Fruit fly (Drosophila melanogaster) whole organism, wandering third instar larva: ENCODE measurements around the gene CheB38b.

ENCODE experiments used
- Abd-B ChIP-seq: fragments of >200 bp; optimal IDR thresholded peaks from 2 replicates; lab custom pipeline; 2017; ENCODE audit warnings: missing biosample characterization, missing genetic modification characterization
- CG32264 ChIP-seq: fragments of 200-800 bp; sonication (Bioruptor generic); optimal IDR thresholded peaks from 2 replicates; lab custom pipeline; 2016; ENCODE audit warnings: missing biosample characterization, missing genetic modification characterization
- CG9705 ChIP-seq: fragments of 200-800 bp; sonication (Bioruptor generic); optimal IDR thresholded peaks from 2 replicates; lab custom pipeline; 2018; ENCODE audit warnings: missing biosample characterization, mild to moderate bottlenecking, missing genetic modification characterization
- CrebA ChIP-seq: fragments of 200-800 bp; sonication (Bioruptor generic); optimal IDR thresholded peaks from 2 replicates; lab custom pipeline; 2016; ENCODE audit warnings: missing biosample characterization, mild to moderate bottlenecking, missing genetic modification characterization, borderline replicate concordance
- Dfd ChIP-seq: fragments of >200 bp; optimal IDR thresholded peaks from 2 replicates; lab custom pipeline; 2017; ENCODE audit warnings: missing biosample characterization, missing genetic modification characterization
- Dif ChIP-seq: fragments of 200-275, 200-300 bp; sonication (Bioruptor generic); optimal IDR thresholded peaks from 2 replicates; lab custom pipeline; 2018; ENCODE audit warnings: missing biosample characterization, missing genetic modification characterization; ENCODE audit not compliant: partially characterized antibody
- GATAd ChIP-seq: sonication (Bioruptor generic); optimal IDR thresholded peaks from 2 replicates; lab custom pipeline; 2016; ENCODE audit warnings: missing biosample characterization, missing genetic modification characterization
- HLH106 ChIP-seq: fragments of 200-800 bp; optimal IDR thresholded peaks from 3 replicates; lab custom pipeline; 2019; ENCODE audit warnings: missing biosample characterization, mild to moderate bottlenecking, missing genetic modification characterization, moderate library complexity
- Hnf4 ChIP-seq: fragments of 200-800 bp; sonication (Bioruptor generic); optimal IDR thresholded peaks from 2 replicates; lab custom pipeline; 2016; ENCODE audit warnings: missing biosample characterization, mild to moderate bottlenecking, missing genetic modification characterization
- Hr78 ChIP-seq: fragments of >200 bp; optimal IDR thresholded peaks from 2 replicates; lab custom pipeline; 2017; ENCODE audit warnings: missing biosample characterization, missing genetic modification characterization
- Hr83 ChIP-seq: fragments of 200-300 bp; sonication (Bioruptor generic); optimal IDR thresholded peaks from 2 replicates; lab custom pipeline; 2016; ENCODE audit warnings: missing biosample characterization, mild to moderate bottlenecking, missing genetic modification characterization, moderate library complexity; ENCODE audit not compliant: poor library complexity, severe bottlenecking
- Jra ChIP-seq: sonication (Bioruptor generic); optimal IDR thresholded peaks from 2 replicates; lab custom pipeline; 2016; ENCODE audit warnings: missing biosample characterization, missing genetic modification characterization
- Mio ChIP-seq: sonication (Bioruptor generic); optimal IDR thresholded peaks from 2 replicates; lab custom pipeline; 2016; ENCODE audit warnings: missing biosample characterization, missing genetic modification characterization
- Myc ChIP-seq: fragments of >200 bp; optimal IDR thresholded peaks from 2 replicates; lab custom pipeline; 2017
- N ChIP-seq: fragments of >200 bp; optimal IDR thresholded peaks from 2 replicates; lab custom pipeline; 2018; ENCODE audit warnings: missing biosample characterization, missing external identifiers, missing genetic modification characterization
- OdsH ChIP-seq: fragments of 200-800 bp; sonication (Bioruptor generic); optimal IDR thresholded peaks from 2 replicates; lab custom pipeline; 2016; ENCODE audit warnings: missing biosample characterization, mild to moderate bottlenecking, missing genetic modification characterization
- Rel ChIP-seq, 2 experiments: fragments of 200-800 bp; sonication (Bioruptor generic) in 1 of 2; optimal IDR thresholded peaks; 2 replicates in 1 of 2; 3 replicates in 1 of 2; lab custom pipeline; 2016 to 2019; ENCODE audit warnings: mild to moderate bottlenecking in 2 of 2, missing biosample characterization in 2 of 2, missing genetic modification characterization in 2 of 2, moderate library complexity in 1 of 2
- Sp1 ChIP-seq: fragments of 200-800 bp; sonication (Bioruptor generic); optimal IDR thresholded peaks from 3 replicates; lab custom pipeline; 2019; ENCODE audit warnings: missing biosample characterization, mild to moderate bottlenecking, missing genetic modification characterization, moderate library complexity
- Vsx2 ChIP-seq: fragments of 200-300, 225-300 bp; sonication (Bioruptor generic); optimal IDR thresholded peaks from 2 replicates; lab custom pipeline; 2018; ENCODE audit warnings: missing biosample characterization, missing genetic modification characterization; ENCODE audit not compliant: partially characterized antibody
- br ChIP-seq: fragments of 200-800 bp; sonication (Bioruptor generic); optimal IDR thresholded peaks from 2 replicates; lab custom pipeline; 2016; ENCODE audit warnings: missing biosample characterization, missing genetic modification characterization
- brk ChIP-seq: fragments of 200-800 bp; sonication (Bioruptor generic); optimal IDR thresholded peaks from 2 replicates; lab custom pipeline; 2016; ENCODE audit warnings: missing biosample characterization, mild to moderate bottlenecking, missing genetic modification characterization
- dl ChIP-seq, 2 experiments: fragments of 175-275, 200-275 bp in 1 of 2; fragments of 200-275 bp in 1 of 2; sonication (Bioruptor generic); optimal IDR thresholded peaks; lab custom pipeline; 2018; ENCODE audit warnings: mild to moderate bottlenecking in 2 of 2, missing biosample characterization in 2 of 2, missing genetic modification characterization in 2 of 2, moderate library complexity in 2 of 2; ENCODE audit not compliant: partially characterized antibody in 2 of 2, insufficient read depth in 1 of 2
- dmrt93B ChIP-seq: fragments of 200-800 bp; sonication (Bioruptor generic); optimal IDR thresholded peaks from 2 replicates; lab custom pipeline; 2018; ENCODE audit warnings: missing biosample characterization, mild to moderate bottlenecking, missing genetic modification characterization
- dsf ChIP-seq: sonication (Bioruptor generic); optimal IDR thresholded peaks from 2 replicates; lab custom pipeline; 2016; ENCODE audit warnings: missing biosample characterization, missing genetic modification characterization, borderline replicate concordance
- ey ChIP-seq: fragments of 200-800 bp; sonication (Bioruptor generic); optimal IDR thresholded peaks from 2 replicates; lab custom pipeline; 2016; ENCODE audit warnings: missing biosample characterization, missing genetic modification characterization
- foxo ChIP-seq, 2 experiments: fragments of 200-800 bp; sonication (Bioruptor generic); optimal IDR thresholded peaks; 2 replicates in 1 of 2; 3 replicates in 1 of 2; lab custom pipeline; 2016 to 2017; ENCODE audit warnings: missing biosample characterization in 2 of 2, missing genetic modification characterization in 2 of 2
- fru ChIP-seq: fragments of 200-800 bp; sonication (Bioruptor generic); optimal IDR thresholded peaks from 3 replicates; lab custom pipeline; 2016; ENCODE audit warnings: missing biosample characterization, mild to moderate bottlenecking, missing genetic modification characterization
- h ChIP-seq: fragments of 200-800 bp; sonication (Bioruptor generic); optimal IDR thresholded peaks from 3 replicates; lab custom pipeline; 2016; ENCODE audit warnings: missing biosample characterization, mild to moderate bottlenecking, missing genetic modification characterization
- jim ChIP-seq: fragments of 175-275, 200-325 bp; sonication (Bioruptor generic); optimal IDR thresholded peaks from 2 replicates; lab custom pipeline; 2016; ENCODE audit warnings: missing biosample characterization, mild to moderate bottlenecking, missing genetic modification characterization
- lola ChIP-seq: fragments of >200 bp; optimal IDR thresholded peaks from 2 replicates; lab custom pipeline; 2017; ENCODE audit warnings: missing biosample characterization, missing genetic modification characterization
- pan ChIP-seq: fragments of >200 bp; optimal IDR thresholded peaks from 2 replicates; lab custom pipeline; 2017
- psq ChIP-seq: fragments of 200-800 bp; sonication (Bioruptor generic); optimal IDR thresholded peaks from 3 replicates; lab custom pipeline; 2017; ENCODE audit warnings: missing biosample characterization, mild to moderate bottlenecking, missing genetic modification characterization, moderate library complexity
- rgr ChIP-seq: fragments of 200-800 bp; sonication (Bioruptor generic); optimal IDR thresholded peaks from 3 replicates; lab custom pipeline; 2016; ENCODE audit warnings: missing biosample characterization, mild to moderate bottlenecking, missing genetic modification characterization
- sage ChIP-seq: fragments of 200-800 bp; sonication (Bioruptor generic); optimal IDR thresholded peaks from 2 replicates; lab custom pipeline; 2016; ENCODE audit warnings: missing biosample characterization, mild to moderate bottlenecking, missing genetic modification characterization
- sv ChIP-seq: fragments of 200-800 bp; sonication (Bioruptor generic); optimal IDR thresholded peaks from 3 replicates; lab custom pipeline; 2016; ENCODE audit warnings: missing biosample characterization, missing genetic modification characterization
- tai ChIP-seq: sonication (Bioruptor generic); optimal IDR thresholded peaks from 2 replicates; lab custom pipeline; 2016; ENCODE audit warnings: missing biosample characterization, missing genetic modification characterization
- usp ChIP-seq: fragments of >200 bp; optimal IDR thresholded peaks from 2 replicates; lab custom pipeline; 2017; ENCODE audit warnings: missing biosample characterization, missing genetic modification characterization
- woc ChIP-seq: sonication (Bioruptor generic); optimal IDR thresholded peaks from 2 replicates; lab custom pipeline; 2016; ENCODE audit warnings: missing biosample characterization, mild to moderate bottlenecking, missing genetic modification characterization

The CheB38b gene

DNA sequence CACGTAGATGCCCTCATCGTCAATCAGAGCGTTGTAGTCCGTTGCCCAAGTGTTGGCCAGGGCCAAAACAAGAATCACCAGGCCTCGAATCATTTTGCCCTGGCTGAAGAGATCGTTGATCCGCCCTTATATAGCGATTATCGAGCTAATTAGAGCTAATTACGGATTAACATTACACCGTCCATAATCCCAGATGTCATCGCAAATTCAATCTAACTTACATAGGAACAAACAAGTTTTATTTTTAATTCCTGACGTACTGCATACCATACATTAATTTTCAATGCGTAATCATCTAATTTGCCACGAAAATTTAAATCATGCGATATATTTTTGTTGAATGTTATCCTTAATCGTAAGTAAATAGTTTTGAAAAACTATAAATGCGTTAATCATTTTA is at the start of gene CheB38b:
CheB38b (minus strand) TSS at position 101 of the 400 bp plus-strand sequence.
- TF ChIP-seq dsf (GFP tag; lab: Kevin White, UChicago) = no peak
- no peak for TF ChIP-seq CG9705 (GFP tag; lab: Kevin White, UChicago)
- TF ChIP-seq Vsx2 (GFP tag; lab: Kevin White, UChicago) = no peak
- TF ChIP-seq Rel (GFP tag; optimal IDR thresholded peaks at IDR 0.05; lab: Kevin White, UChicago) = no peak
- TF ChIP-seq Rel (tag; optimal IDR thresholded peaks at IDR 0.05; lab: Kevin White, UChicago) = no peak
- no peak for TF ChIP-seq HLH106 (tag; lab: Kevin White, UChicago)
- no peak for TF ChIP-seq Mio (GFP tag; lab: Kevin White, UChicago)
- no peak for TF ChIP-seq fru
- TF ChIP-seq ey (GFP tag; lab: Kevin White, UChicago) = no peak
- TF ChIP-seq h (GFP tag; lab: Kevin White, UChicago) = no peak
- TF ChIP-seq, all 38 proteins: peak for 0

DNA sequence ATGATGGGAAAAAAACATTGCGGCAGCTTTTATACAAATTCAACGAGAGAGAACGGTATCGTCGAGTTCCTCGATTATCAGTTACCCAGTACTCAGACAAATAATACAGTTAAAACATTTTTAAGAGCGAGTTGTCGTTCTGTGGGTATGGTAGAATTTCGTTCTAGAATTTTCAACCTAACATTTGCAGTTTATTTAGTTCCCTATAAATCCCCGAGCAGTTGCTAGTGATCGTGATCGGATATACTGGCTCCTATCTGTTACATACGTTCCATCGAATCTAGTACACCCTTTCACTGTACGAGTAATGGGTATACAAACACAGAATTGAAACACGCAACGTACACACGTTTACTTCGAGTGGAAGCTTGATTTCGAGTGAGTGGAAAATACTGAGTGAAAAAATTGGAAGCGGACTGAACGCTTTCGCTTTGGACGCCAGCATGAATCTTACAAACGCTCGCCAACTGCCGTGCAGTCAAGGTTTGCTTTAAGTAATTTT is 47.7 kb upstream of the CheB38b start, which contains the start of gene CG9338:
CG9338 (plus strand) TSS at position 452 of the 502 bp plus-strand sequence.
- TF ChIP-seq sv = peak; percentile 72
- no peak for TF ChIP-seq GATAd (GFP tag; lab: Kevin White, UChicago)
- TF ChIP-seq br (GFP tag; lab: Kevin White, UChicago) = peak; percentile 88
- TF ChIP-seq N = no peak
- no peak for TF ChIP-seq usp (GFP tag; lab: Kevin White, UChicago)
- TF ChIP-seq CrebA (GFP tag; lab: Kevin White, UChicago) = peak; percentile 47
- TF ChIP-seq Hr83 (GFP tag; lab: Kevin White, UChicago) = no peak
- no peak for TF ChIP-seq Hr78
- peak; percentile 37 for TF ChIP-seq Hnf4 (GFP tag; lab: Kevin White, UChicago)
- TF ChIP-seq sage = no peak
- peak; percentile 83 for TF ChIP-seq ey (GFP tag; lab: Kevin White, UChicago)
- TF ChIP-seq dmrt93B (GFP tag; lab: Kevin White, UChicago) = peak; percentile 90
- peak; percentile 94 for TF ChIP-seq HLH106 (tag; lab: Kevin White, UChicago)
- no peak for TF ChIP-seq dsf (GFP tag; lab: Kevin White, UChicago)
- TF ChIP-seq brk (GFP tag; lab: Kevin White, UChicago) = no peak
- peak; percentile 61 for TF ChIP-seq tai (GFP tag; lab: Kevin White, UChicago)
- TF ChIP-seq h (GFP tag; lab: Kevin White, UChicago) = peak; percentile 90
- peak; percentile 86 for TF ChIP-seq rgr
- no peak for TF ChIP-seq lola
- TF ChIP-seq OdsH (GFP tag; lab: Kevin White, UChicago) = peak; percentile 87
- no peak for TF ChIP-seq Vsx2 (GFP tag; lab: Kevin White, UChicago)
- TF ChIP-seq Myc = no peak
- TF ChIP-seq foxo (GFP tag; optimal IDR thresholded peaks at IDR 0.05; lab: Kevin White, UChicago) = peak in 1 of 2 experiments; percentile 87
- no peak for TF ChIP-seq Dfd
- no peak for TF ChIP-seq Rel (GFP tag; optimal IDR thresholded peaks at IDR 0.05; lab: Kevin White, UChicago)
- peak; percentile 66 for TF ChIP-seq Rel (tag; optimal IDR thresholded peaks at IDR 0.05; lab: Kevin White, UChicago)
- TF ChIP-seq fru = peak; percentile 88
- TF ChIP-seq CG9705 (GFP tag; lab: Kevin White, UChicago) = peak; percentile 89
- TF ChIP-seq dl (GFP tag; optimal IDR thresholded peaks at IDR 0.05; lab: Kevin White, UChicago; ENCODE audit: insufficient read depth in 1 of 2, partially characterized antibody in 2 of 2) = no peak
- TF ChIP-seq jim = no peak
- no peak for TF ChIP-seq Dif (GFP tag; lab: Kevin White, UChicago)
- TF ChIP-seq Sp1 (GFP tag; lab: Kevin White, UChicago) = peak; percentile 76
- TF ChIP-seq Mio (GFP tag; lab: Kevin White, UChicago) = no peak
- peak; percentile 88 for TF ChIP-seq pan
- peak; percentile 36 for TF ChIP-seq CG32264 (GFP tag; lab: Kevin White, UChicago)
- TF ChIP-seq Abd-B (GFP tag; lab: Kevin White, UChicago) = no peak
- TF ChIP-seq woc = peak; percentile 95
- peak; percentile 68 for TF ChIP-seq psq (GFP tag; lab: Kevin White, UChicago)
- peak; percentile 45 for TF ChIP-seq Jra (GFP tag; lab: Kevin White, UChicago)
